ENCODE assay signal across 3 fruit fly cellular contexts in the genomic region with DNA sequence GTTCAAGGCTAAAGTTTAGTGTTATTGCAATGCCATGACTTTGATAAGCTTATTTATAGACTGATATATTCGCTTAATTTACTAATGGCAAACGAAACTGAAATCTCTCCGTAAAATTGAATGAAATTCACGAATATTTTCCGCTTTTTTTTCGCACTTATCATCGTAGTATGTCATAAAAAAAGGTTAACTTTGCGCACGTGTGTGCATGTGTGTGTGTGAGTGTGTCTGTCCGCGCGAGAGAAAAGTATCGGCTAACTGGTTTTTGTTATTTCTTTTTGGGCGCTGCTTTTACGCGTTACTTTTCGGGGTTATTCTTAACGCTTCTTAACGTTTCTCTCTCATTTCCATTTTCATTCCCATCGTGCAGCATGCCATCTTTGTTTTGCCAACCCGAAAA.
A peak's percentile ranks its signal among the peaks of the same experiment; 100 is the strongest.
TF ChIP-seq lines count a peak whose summit lies in the region.

No protein-coding gene starts in this region.

- TF ChIP-seq CTCF in whole organism, embryonic (GFP tag; optimal IDR thresholded peaks at IDR 0.05; lab: Kevin White, UChicago), result no peak

TF ChIP-seq in whole organism, adult, 20 proteins besides CTCF, POLR2A, EP300 and RAD21:
- TF ChIP-seq kay (GFP tag; lab: Kevin White, UChicago; ENCODE audit: borderline replicate concordance) (peak; percentile 20), toe (GFP tag; optimal IDR thresholded peaks at IDR 0.05; lab: Kevin White, UChicago) (no peak)

TF ChIP-seq in whole organism, embryonic, 481 proteins besides CTCF, POLR2A, EP300 and RAD21:
- no peak for TF ChIP-seq CG3281 (GFP tag; optimal IDR thresholded peaks at IDR 0.05; lab: Kevin White, UChicago)
- TF ChIP-seq Scr (GFP tag; IDR thresholded peaks at IDR 0.05; lab: Robert Waterston, UW; ENCODE audit: partially characterized antibody), result 0 out of 2 replicates have a peak, but pooled peaks have one; percentile 11
- TF ChIP-seq CG13894 (tag; optimal IDR thresholded peaks at IDR 0.05; lab: Kevin White, UChicago), result peak; percentile 4
- TF ChIP-seq HLHmδ (GFP tag; optimal IDR thresholded peaks at IDR 0.05; lab: Kevin White, UChicago), result no peak
- no peak for TF ChIP-seq CG9932 (GFP tag; IDR thresholded peaks at IDR 0.05; lab: Robert Waterston, UW)
- peak; percentile 33 for TF ChIP-seq CG12769 (tag; optimal IDR thresholded peaks at IDR 0.05; lab: Kevin White, UChicago)
- no peak for TF ChIP-seq trh (GFP tag; optimal IDR thresholded peaks at IDR 0.05; lab: Kevin White, UChicago)
- TF ChIP-seq btn (GFP tag; optimal IDR thresholded peaks at IDR 0.05; lab: Kevin White, UChicago), result no peak
- peak in 1 of 2 experiments; percentile 4 for TF ChIP-seq Trl (optimal IDR thresholded peaks at IDR 0.05; lab: Kevin White, UChicago)
- no peak for TF ChIP-seq Trl (GFP tag; optimal IDR thresholded peaks at IDR 0.05; lab: Kevin White, UChicago)
- TF ChIP-seq CG12219 (GFP tag; optimal IDR thresholded peaks at IDR 0.05; lab: Kevin White, UChicago), result no peak
- no peak for TF ChIP-seq pum (GFP tag; optimal IDR thresholded peaks at IDR 0.05; lab: Kevin White, UChicago)
- peak; percentile 9 for TF ChIP-seq psq (GFP tag; optimal IDR thresholded peaks at IDR 0.05; lab: Kevin White, UChicago)
- peak; percentile 47 for TF ChIP-seq sqz (GFP tag; optimal IDR thresholded peaks at IDR 0.05; lab: Kevin White, UChicago)
- TF ChIP-seq CG1529 (GFP tag; optimal IDR thresholded peaks at IDR 0.05; lab: Kevin White, UChicago), result no peak
- TF ChIP-seq CG15073 (GFP tag; optimal IDR thresholded peaks at IDR 0.05; lab: Kevin White, UChicago), result no peak
- TF ChIP-seq disco-r (GFP tag; optimal IDR thresholded peaks at IDR 0.05; lab: Kevin White, UChicago), result no peak
- TF ChIP-seq cwo (GFP tag; optimal IDR thresholded peaks at IDR 0.05; lab: Kevin White, UChicago), result peak; percentile 42
- TF ChIP-seq tll (GFP tag; optimal IDR thresholded peaks at IDR 0.05; lab: Kevin White, UChicago), result peak in 1 of 2 experiments; percentile 17
- peak; percentile 22 for TF ChIP-seq abd-A (tag; optimal IDR thresholded peaks at IDR 0.05; lab: Kevin White, UChicago)
- TF ChIP-seq exex (tag; optimal IDR thresholded peaks at IDR 0.05; lab: Kevin White, UChicago), result peak; percentile 5
- TF ChIP-seq eve (GFP tag; optimal IDR thresholded peaks at IDR 0.05; lab: Kevin White, UChicago), result no peak
- peak; percentile 54 for TF ChIP-seq cg (GFP tag; optimal IDR thresholded peaks at IDR 0.05; lab: Kevin White, UChicago)
- peak; percentile 81; the same call in 1 of the 4 replicates for TF ChIP-seq chinmo (GFP tag; IDR thresholded peaks at IDR 0.05; lab: Robert Waterston, UW; ENCODE audit: partially characterized antibody)

TF ChIP-seq in whole organism, wandering third instar larva, 38 proteins besides CTCF, POLR2A, EP300 and RAD21:
- TF ChIP-seq pan (optimal IDR thresholded peaks at IDR 0.05; lab: Kevin White, UChicago), result no peak
- no peak for TF ChIP-seq Rel (GFP tag; optimal IDR thresholded peaks at IDR 0.05; lab: Kevin White, UChicago)
- TF ChIP-seq Rel (tag; optimal IDR thresholded peaks at IDR 0.05; lab: Kevin White, UChicago), result peak; percentile 7
- peak; percentile 66 for TF ChIP-seq psq (GFP tag; optimal IDR thresholded peaks at IDR 0.05; lab: Kevin White, UChicago)
